Fruit fly (Drosophila melanogaster) whole organism, embryonic: ENCODE data around the gene Arr1.

Experiments used
- CG13624 ChIP-seq: fragments of 200-800 bp; sonication (Bioruptor generic); optimal IDR thresholded peaks from 2 replicates; lab custom pipeline; 2016; ENCODE audit warnings: missing biosample characterization, missing genetic modification characterization
- CG15269 ChIP-seq: fragments of 200-800 bp; sonication (Bioruptor generic); optimal IDR thresholded peaks from 2 replicates; lab custom pipeline; 2018; ENCODE audit warnings: missing biosample characterization, mild to moderate bottlenecking, missing genetic modification characterization, moderate library complexity
- CG15514 ChIP-seq: fragments of 200-800 bp; sonication (Bioruptor generic); optimal IDR thresholded peaks from 3 replicates; lab custom pipeline; 2017; ENCODE audit warnings: missing biosample characterization, missing genetic modification characterization, mild to moderate bottlenecking, moderate library complexity, missing genetic modification reagents
- CG1647 ChIP-seq: fragments of 200-800 bp; sonication (Bioruptor generic); optimal IDR thresholded peaks from 3 replicates; lab custom pipeline; 2016; ENCODE audit warnings: missing biosample characterization, missing genetic modification characterization
- CG18599 ChIP-seq: fragments of 200-800 bp; sonication (Bioruptor generic); optimal IDR thresholded peaks from 3 replicates; lab custom pipeline; 2017; ENCODE audit warnings: missing biosample characterization, missing genetic modification characterization, mild to moderate bottlenecking, moderate library complexity, missing genetic modification reagents
- CG32767 ChIP-seq: fragments of 200-800 bp; sonication (Bioruptor generic); IDR thresholded peaks from 2 replicates; pipeline ENCODE4 v1.3.6; 2022; ENCODE audit warnings: missing biosample characterization, missing genetic modification characterization
- CG33557 ChIP-seq: fragments of 200-800 bp; sonication (Bioruptor generic); optimal IDR thresholded peaks from 2 replicates; lab custom pipeline; 2019; ENCODE audit warnings: missing biosample characterization, mild to moderate bottlenecking, missing genetic modification characterization, moderate library complexity
- CG34376 ChIP-seq: fragments of 200-800 bp; sonication (Bioruptor generic); optimal IDR thresholded peaks from 2 replicates; lab custom pipeline; 2018; ENCODE audit warnings: missing biosample characterization, mild to moderate bottlenecking, missing genetic modification characterization
- CG34422 ChIP-seq: fragments of 200-800 bp; sonication (Bioruptor generic); IDR thresholded peaks from 3 replicates; pipeline ENCODE4 v1.3.6; 2022; ENCODE audit warnings: missing biosample characterization, missing genetic modification characterization
- CG3995 ChIP-seq: fragments of 200-800 bp; sonication (Bioruptor generic); optimal IDR thresholded peaks from 3 replicates; lab custom pipeline; 2016; ENCODE audit warnings: missing biosample characterization, missing genetic modification characterization
- CG4854 ChIP-seq: fragments of 200-800 bp; sonication (Bioruptor generic); optimal IDR thresholded peaks from 2 replicates; lab custom pipeline; 2016; ENCODE audit warnings: missing biosample characterization, missing genetic modification characterization, inconsistent platforms
- CG6683 ChIP-seq: fragments of 200-800 bp; sonication (Bioruptor generic); optimal IDR thresholded peaks from 2 replicates; lab custom pipeline; 2017; ENCODE audit warnings: missing biosample characterization, mild to moderate bottlenecking, missing genetic modification characterization, missing genetic modification reagents
- CG7839 ChIP-seq: fragments of 200-800 bp; sonication (Bioruptor generic); optimal IDR thresholded peaks from 3 replicates; lab custom pipeline; 2018; ENCODE audit warnings: missing biosample characterization, mild to moderate bottlenecking, missing genetic modification characterization, moderate library complexity
- CG9727 ChIP-seq: fragments of 200-800 bp; sonication (Bioruptor generic); optimal IDR thresholded peaks from 3 replicates; lab custom pipeline; 2017; ENCODE audit warnings: missing biosample characterization, mild to moderate bottlenecking, missing genetic modification characterization
- CoRest ChIP-seq: fragments of 200-800 bp; sonication (Bioruptor generic); optimal IDR thresholded peaks from 3 replicates; lab custom pipeline; 2018; ENCODE audit warnings: missing biosample characterization, mild to moderate bottlenecking, missing genetic modification characterization, moderate library complexity
- Drgx ChIP-seq: fragments of 200-800 bp; sonication (Bioruptor generic); IDR thresholded peaks from 2 replicates; pipeline ENCODE4 v1.3.6; 2022; ENCODE audit warnings: missing biosample characterization, missing genetic modification characterization
- GATAe ChIP-seq: fragments of 200-800 bp; sonication (Bioruptor generic); conservative IDR thresholded peaks from 2 replicates; pipeline ENCODE4 v1.3.6; 2022; ENCODE audit warnings: missing biosample characterization, missing genetic modification characterization
- Hsf ChIP-seq: fragments of 200-800 bp; sonication (Bioruptor generic); optimal IDR thresholded peaks from 3 replicates; lab custom pipeline; 2016; ENCODE audit warnings: missing biosample characterization, missing genetic modification characterization
- Lhr ChIP-seq: fragments of 200-800 bp; sonication (Bioruptor generic); optimal IDR thresholded peaks from 3 replicates; lab custom pipeline; 2017; ENCODE audit warnings: mild to moderate bottlenecking, missing biosample characterization, missing genetic modification reagents, missing genetic modification characterization
- Lim3 ChIP-seq: fragments of 200-800 bp; sonication (Bioruptor generic); IDR thresholded peaks from 2 replicates; pipeline ENCODE4 v1.3.6; 2022; ENCODE audit warnings: missing biosample characterization, missing genetic modification characterization
- Meics ChIP-seq: fragments of 200-800 bp; sonication (Bioruptor generic); optimal IDR thresholded peaks from 2 replicates; lab custom pipeline; 2017; ENCODE audit warnings: missing biosample characterization, mild to moderate bottlenecking, missing genetic modification characterization
- Myb ChIP-seq: fragments of 200-800 bp; sonication (Bioruptor generic); optimal IDR thresholded peaks from 2 replicates; lab custom pipeline; 2016; ENCODE audit warnings: missing biosample characterization, missing genetic modification characterization
- PHDP ChIP-seq: fragments of 200-800 bp; sonication (Bioruptor generic); optimal IDR thresholded peaks from 3 replicates; lab custom pipeline; 2018; ENCODE audit warnings: missing biosample characterization, mild to moderate bottlenecking, missing genetic modification characterization, moderate library complexity
- Poxn ChIP-seq: fragments of 200-800 bp; sonication (Bioruptor generic); IDR thresholded peaks from 2 replicates; pipeline ENCODE4 v1.3.6; 2022; ENCODE audit warnings: missing biosample characterization, missing genetic modification characterization
- Sox100B ChIP-seq: fragments of 200-800 bp; sonication (Bioruptor generic); optimal IDR thresholded peaks from 3 replicates; lab custom pipeline; 2018; ENCODE audit warnings: missing biosample characterization, mild to moderate bottlenecking, missing genetic modification characterization
- Sox102F ChIP-seq: fragments of 200-800 bp; sonication (Bioruptor generic); optimal IDR thresholded peaks from 2 replicates; lab custom pipeline; 2018; ENCODE audit warnings: missing biosample characterization, mild to moderate bottlenecking, missing genetic modification characterization, moderate library complexity
- Trl ChIP-seq, 3 experiments: fragments of >200 bp in 2 of 3; fragments of 200-800 bp in 1 of 3; sonication (Bioruptor generic) in 1 of 3; optimal IDR thresholded peaks; 2 replicates in 1 of 3; 3 replicates in 2 of 3; lab custom pipeline; 2016 to 2017; ENCODE audit warnings: missing biosample characterization in 1 of 3, missing genetic modification characterization in 1 of 3
- chm ChIP-seq: fragments of 200-800 bp; sonication (Bioruptor generic); IDR thresholded peaks from 2 replicates; pipeline ENCODE4 v1.3.6; 2022; ENCODE audit warnings: missing biosample characterization, missing genetic modification characterization
- dimm ChIP-seq: fragments of 200-800 bp; sonication (Bioruptor generic); IDR thresholded peaks from 2 replicates; pipeline ENCODE4 v1.3.6; 2022; ENCODE audit warnings: missing biosample characterization, missing genetic modification characterization
- dmrt11E ChIP-seq: fragments of 200-800 bp; sonication (Bioruptor generic); optimal IDR thresholded peaks from 3 replicates; lab custom pipeline; 2018; ENCODE audit warnings: missing biosample characterization, mild to moderate bottlenecking, missing genetic modification characterization, moderate library complexity
- eve ChIP-seq, 2 experiments: fragments of >200 bp; optimal IDR thresholded peaks; 2 replicates each; lab custom pipeline; 2017; ENCODE audit warnings: missing biosample characterization in 2 of 2, missing genetic modification characterization in 2 of 2
- exex ChIP-seq: fragments of 200-800 bp; sonication (Bioruptor generic); optimal IDR thresholded peaks from 4 replicates; lab custom pipeline; 2018; ENCODE audit warnings: missing biosample characterization, mild to moderate bottlenecking, missing genetic modification characterization, moderate library complexity
- grau ChIP-seq: fragments of 200-800 bp; optimal IDR thresholded peaks from 3 replicates; lab custom pipeline; 2019; ENCODE audit warnings: missing biosample characterization, mild to moderate bottlenecking, missing genetic modification characterization, moderate library complexity
- grn ChIP-seq: fragments of 200-800 bp; sonication (Bioruptor generic); optimal IDR thresholded peaks from 3 replicates; lab custom pipeline; 2017; ENCODE audit warnings: missing biosample characterization, missing genetic modification characterization
- inv ChIP-seq: fragments of 200-800 bp; sonication (Bioruptor generic); IDR thresholded peaks from 2 replicates; pipeline ENCODE4 v1.3.6; 2022; ENCODE audit warnings: missing biosample characterization, missing genetic modification characterization; ENCODE audit not compliant: partially characterized antibody
- lab ChIP-seq: fragments of 200-800 bp; sonication (Bioruptor generic); optimal IDR thresholded peaks from 3 replicates; lab custom pipeline; 2017; ENCODE audit warnings: missing biosample characterization, missing genetic modification characterization, mild to moderate bottlenecking, moderate library complexity, missing genetic modification reagents
- lola ChIP-seq, 3 experiments: fragments of >200 bp in 2 of 3; fragments of 200-800 bp in 1 of 3; sonication (Bioruptor generic) in 1 of 3; optimal IDR thresholded peaks; 2 replicates each; lab custom pipeline; 2017 to 2019; ENCODE audit warnings: missing biosample characterization in 3 of 3, missing genetic modification characterization in 3 of 3, mild to moderate bottlenecking in 1 of 3, moderate library complexity in 1 of 3
- mirr ChIP-seq: fragments of 200-800 bp; sonication (Bioruptor generic); optimal IDR thresholded peaks from 3 replicates; lab custom pipeline; 2018; ENCODE audit warnings: missing biosample characterization, mild to moderate bottlenecking, missing genetic modification characterization
- pita ChIP-seq: fragments of 200-800 bp; sonication (Bioruptor generic); optimal IDR thresholded peaks from 2 replicates; lab custom pipeline; 2017; ENCODE audit warnings: missing biosample characterization, mild to moderate bottlenecking, missing genetic modification characterization
- pros ChIP-seq: fragments of 200-800 bp; sonication (Bioruptor generic); optimal IDR thresholded peaks from 3 replicates; lab custom pipeline; 2019; ENCODE audit warnings: missing biosample characterization, mild to moderate bottlenecking, missing genetic modification characterization, moderate library complexity
- pzg ChIP-seq: fragments of 200-800 bp; sonication (Bioruptor generic); optimal IDR thresholded peaks from 3 replicates; lab custom pipeline; 2018; ENCODE audit warnings: missing biosample characterization, mild to moderate bottlenecking, missing genetic modification characterization, moderate library complexity
- sens ChIP-seq: fragments of 200-800 bp; sonication (Bioruptor generic); peaks from one replicate; lab custom pipeline; 2016; ENCODE audit warnings: missing biosample characterization, missing genetic modification characterization
- slbo ChIP-seq: fragments of 200-800 bp; sonication (Bioruptor generic); IDR thresholded peaks from 2 replicates; pipeline ENCODE4 v1.3.6; 2022; ENCODE audit warnings: missing biosample characterization, missing genetic modification characterization
- sug ChIP-seq: fragments of 200-800 bp; optimal IDR thresholded peaks from 2 replicates; lab custom pipeline; 2019; ENCODE audit warnings: missing biosample characterization, mild to moderate bottlenecking, missing genetic modification characterization, moderate library complexity
- tup ChIP-seq: fragments of 200-800 bp; sonication (Bioruptor generic); optimal IDR thresholded peaks from 2 replicates; lab custom pipeline; 2016; ENCODE audit warnings: missing biosample characterization, mild to moderate bottlenecking, missing genetic modification characterization, moderate library complexity
- zfh2 ChIP-seq: fragments of 200-800 bp; sonication (Bioruptor generic); optimal IDR thresholded peaks from 2 replicates; lab custom pipeline; 2016; ENCODE audit warnings: missing biosample characterization, missing genetic modification characterization

Gene Arr1

dm6 chr2L:18114176-18114703 is 36.2 kb downstream of the Arr1 start, which contains the start of gene CG15152:
Gene CG15152 (plus strand): TSS chr2L:18114547.
- peak; percentile 92 for TF ChIP-seq grn
- peak; percentile 13 for TF ChIP-seq lab
- no peak for TF ChIP-seq CG34422
- no peak for TF ChIP-seq Drgx (GFP tag; lab: Robert Waterston, UW)
- TF ChIP-seq tup (GFP tag; lab: Kevin White, UChicago), result no peak
- 0 out of 2 replicates have a peak, but pooled peaks have one; percentile 10 for TF ChIP-seq Lim3 (GFP tag; lab: Robert Waterston, UW)
- peak; percentile 72 for TF ChIP-seq CG34376 (GFP tag; lab: Kevin White, UChicago)
- TF ChIP-seq CG32767, result no peak
- peak; percentile 84 for TF ChIP-seq mirr (GFP tag; lab: Kevin White, UChicago)
- no peak for TF ChIP-seq grau (tag; lab: Kevin White, UChicago)
- peak; percentile 69 for TF ChIP-seq GATAe
- peak in 1 of 2 experiments; percentile 43 for TF ChIP-seq Trl (optimal IDR thresholded peaks at IDR 0.05; lab: Kevin White, UChicago)
- TF ChIP-seq Trl (GFP tag; optimal IDR thresholded peaks at IDR 0.05; lab: Kevin White, UChicago), result no peak
- no peak for TF ChIP-seq CG6683
- TF ChIP-seq exex (tag; lab: Kevin White, UChicago), result peak; percentile 92
- peak; percentile 79 for TF ChIP-seq sug (tag; lab: Kevin White, UChicago)
- TF ChIP-seq dimm, result no peak
- no peak for TF ChIP-seq CG33557 (GFP tag; lab: Kevin White, UChicago)
- TF ChIP-seq pros (GFP tag; lab: Kevin White, UChicago), result peak; percentile 61

DNA sequence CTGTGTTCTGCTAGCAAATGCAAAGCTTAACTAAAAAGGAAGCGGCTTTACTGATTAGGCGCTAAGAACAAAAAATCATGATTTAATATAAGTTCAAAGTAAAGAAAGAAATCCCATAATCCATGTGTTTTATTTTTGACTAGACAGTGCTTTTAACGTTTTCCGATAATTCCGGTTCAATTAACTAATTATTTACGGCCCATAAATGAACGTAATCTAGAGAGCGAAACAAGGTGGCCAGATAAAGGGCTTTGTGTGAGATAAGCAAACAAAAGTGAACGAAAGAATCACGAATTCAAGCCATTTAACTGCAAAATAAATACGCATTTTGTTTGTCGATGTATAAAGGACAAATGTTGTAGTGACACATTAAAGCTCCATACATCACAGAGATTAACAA is 37.0 kb downstream of the Arr1 start:
- TF ChIP-seq sens (GFP tag; lab: Kevin White, UChicago) (peak; percentile 39), lab (peak; percentile 2), CG34376 (GFP tag; lab: Kevin White, UChicago) (peak; percentile 35), CG15269 (peak; percentile 1), Poxn (no peak), zfh2 (no peak), Sox100B (GFP tag; lab: Kevin White, UChicago) (no peak), mirr (GFP tag; lab: Kevin White, UChicago) (peak; percentile 40), exex (tag; lab: Kevin White, UChicago) (peak; percentile 91), sug (tag; lab: Kevin White, UChicago) (peak; percentile 43)

DNA sequence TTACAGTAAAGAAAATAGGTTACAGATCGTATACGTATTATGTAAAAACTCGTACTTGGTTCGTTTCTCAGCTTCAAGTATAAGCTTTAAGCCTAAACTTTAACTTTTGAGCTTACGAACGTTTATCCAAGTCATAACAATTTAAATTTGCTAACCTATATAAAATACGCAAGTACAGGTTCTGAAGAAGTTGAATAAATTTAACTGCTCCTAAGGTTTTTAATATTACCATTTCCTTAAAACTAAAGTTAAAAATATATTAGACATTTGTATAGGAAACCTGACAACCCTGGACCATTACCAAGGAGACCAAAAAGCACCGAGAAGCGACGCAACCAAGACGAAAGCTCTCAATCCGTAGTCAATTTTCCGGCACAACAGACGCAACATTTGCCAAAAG is 41.6 kb downstream of the Arr1 start, which contains the start of gene CG5758:
CG5758 (plus strand) TSS at position 353 of the 400 bp plus-strand sequence.
- no peak for TF ChIP-seq dmrt11E (tag; lab: Kevin White, UChicago)
- TF ChIP-seq CG18599, result peak; percentile 58
- TF ChIP-seq Myb (GFP tag; lab: Kevin White, UChicago), result peak; percentile 25
- no peak for TF ChIP-seq eve (GFP tag; optimal IDR thresholded peaks at IDR 0.05; lab: Kevin White, UChicago)
- TF ChIP-seq CG15514 (GFP tag; lab: Kevin White, UChicago), result peak; percentile 51
- peak; percentile 40 for TF ChIP-seq PHDP (tag; lab: Kevin White, UChicago)
- TF ChIP-seq Lhr, result peak; percentile 6
- TF ChIP-seq chm (GFP tag; lab: Robert Waterston, UW), result no peak
- TF ChIP-seq CG7839 (tag; lab: Kevin White, UChicago), result peak; percentile 42
- TF ChIP-seq inv (GFP tag; lab: Robert Waterston, UW), result no peak
- TF ChIP-seq CG13624 (GFP tag; lab: Kevin White, UChicago), result peak; percentile 13
- no peak for TF ChIP-seq CG1647 (GFP tag; lab: Kevin White, UChicago)
- peak; percentile 8 for TF ChIP-seq pzg (GFP tag; lab: Kevin White, UChicago)
- no peak for TF ChIP-seq CG4854 (GFP tag; lab: Kevin White, UChicago)
- peak; percentile 9 for TF ChIP-seq Meics (GFP tag; lab: Kevin White, UChicago)
- peak; percentile 54 for TF ChIP-seq lab
- TF ChIP-seq grau (tag; lab: Kevin White, UChicago), result peak; percentile 26
- TF ChIP-seq lola (GFP tag; optimal IDR thresholded peaks at IDR 0.05; lab: Kevin White, UChicago), result no peak
- peak; percentile 40 for TF ChIP-seq slbo (GFP tag; lab: Robert Waterston, UW)
- no peak for TF ChIP-seq CG3995
- peak; percentile 32 for TF ChIP-seq Hsf (GFP tag; lab: Kevin White, UChicago)
- peak; percentile 19 for TF ChIP-seq pita (GFP tag; lab: Kevin White, UChicago)
- peak; percentile 29 for TF ChIP-seq Sox102F
- TF ChIP-seq CG9727, result no peak
- TF ChIP-seq CoRest (tag; lab: Kevin White, UChicago), result peak; percentile 27
- peak; percentile 44 for TF ChIP-seq CG15269
